Fruit fly (Drosophila melanogaster) whole organism, pupa: ENCODE measurements around the gene Dpm3.
A peak's percentile ranks its signal among the peaks of the same experiment; 100 is the strongest.

Source experiments
- CG10348 ChIP-seq: fragments of 200-800 bp; sonication (Bioruptor generic); IDR thresholded peaks from 2 replicates; pipeline ENCODE4 v1.3.6; 2022; ENCODE audit warnings: missing biosample characterization, missing genetic modification characterization
- CG13204 ChIP-seq: fragments of 200-800 bp; sonication (Bioruptor generic); optimal IDR thresholded peaks from 2 replicates; lab custom pipeline; 2018; ENCODE audit warnings: missing biosample characterization, mild to moderate bottlenecking, missing genetic modification characterization, moderate library complexity
- CG14655 ChIP-seq: fragments of 200-800 bp; sonication (Bioruptor generic); optimal IDR thresholded peaks from 3 replicates; lab custom pipeline; 2017; ENCODE audit warnings: mild to moderate bottlenecking, missing biosample characterization, missing genetic modification reagents, missing genetic modification characterization
- CG15710 ChIP-seq: fragments of 200-800 bp; sonication (Bioruptor generic); optimal IDR thresholded peaks from 2 replicates; lab custom pipeline; 2018; ENCODE audit warnings: missing biosample characterization, mild to moderate bottlenecking, missing genetic modification characterization, moderate library complexity
- CG34367 ChIP-seq: fragments of 200-800 bp; sonication (Bioruptor generic); optimal IDR thresholded peaks from 2 replicates; lab custom pipeline; 2018; ENCODE audit warnings: missing biosample characterization, mild to moderate bottlenecking, missing genetic modification characterization
- CG8159 ChIP-seq: fragments of 200-800 bp; sonication (Bioruptor generic); optimal IDR thresholded peaks from 3 replicates; lab custom pipeline; 2018; ENCODE audit warnings: missing biosample characterization, mild to moderate bottlenecking, missing genetic modification characterization, moderate library complexity
- CG8301 ChIP-seq: fragments of 200-800 bp; sonication (Bioruptor generic); optimal IDR thresholded peaks from 2 replicates; lab custom pipeline; 2018; ENCODE audit warnings: missing biosample characterization, mild to moderate bottlenecking, missing genetic modification characterization
- D1 ChIP-seq: fragments of 200-800 bp; sonication (Bioruptor generic); optimal IDR thresholded peaks from 2 replicates; lab custom pipeline; 2018; ENCODE audit warnings: missing biosample characterization, mild to moderate bottlenecking, missing genetic modification characterization, moderate library complexity
- Ets98B ChIP-seq: fragments of 200-800 bp; sonication (Bioruptor generic); IDR thresholded peaks from 2 replicates; pipeline ENCODE4 v1.3.6; 2022; ENCODE audit warnings: missing biosample characterization, missing genetic modification characterization
- Pif1A ChIP-seq: fragments of 200-800 bp; sonication (Bioruptor generic); optimal IDR thresholded peaks from 3 replicates; lab custom pipeline; 2016; ENCODE audit warnings: missing biosample characterization, missing genetic modification characterization
- Snoo ChIP-seq: fragments of 200-800 bp; sonication (Bioruptor generic); optimal IDR thresholded peaks from 3 replicates; lab custom pipeline; 2017; ENCODE audit warnings: missing biosample characterization, mild to moderate bottlenecking, missing genetic modification characterization, inconsistent platforms
- gl ChIP-seq: fragments of 200-800 bp; sonication (Bioruptor generic); optimal IDR thresholded peaks from 2 replicates; lab custom pipeline; 2018; ENCODE audit warnings: missing biosample characterization, mild to moderate bottlenecking, missing genetic modification characterization

dm6 chr3R:13364175-13365174, 38.4 kb downstream of the Dpm3 start, which contains the start of gene Dic1:
- TF ChIP-seq Ets98B (GFP tag; lab: Robert Waterston, UW), result peak; percentile 90
- peak; percentile 97 for TF ChIP-seq Snoo (tag; lab: Kevin White, UChicago)
- TF ChIP-seq CG10348 (GFP tag; lab: Robert Waterston, UW), result peak; percentile 56; the same call in 1 of the 2 replicates
- TF ChIP-seq CG8159, result peak; percentile 98
- peak; percentile 98 for TF ChIP-seq CG8301 (tag; lab: Kevin White, UChicago)
- TF ChIP-seq CG14655 (GFP tag; lab: Kevin White, UChicago), result peak; percentile 98
- peak; percentile 95 for TF ChIP-seq CG15710 (tag; lab: Kevin White, UChicago)
- TF ChIP-seq CG13204 (GFP tag; lab: Kevin White, UChicago), result peak; percentile 94
- TF ChIP-seq gl, result peak; percentile 51
- peak; percentile 98 for TF ChIP-seq D1 (tag; lab: Kevin White, UChicago)
- TF ChIP-seq CG34367 (tag; lab: Kevin White, UChicago), result peak; percentile 89
- TF ChIP-seq Pif1A (GFP tag; lab: Kevin White, UChicago), result peak; percentile 94
